Fruit fly (Drosophila melanogaster): ENCODE data around the gene spz5.

DNA sequence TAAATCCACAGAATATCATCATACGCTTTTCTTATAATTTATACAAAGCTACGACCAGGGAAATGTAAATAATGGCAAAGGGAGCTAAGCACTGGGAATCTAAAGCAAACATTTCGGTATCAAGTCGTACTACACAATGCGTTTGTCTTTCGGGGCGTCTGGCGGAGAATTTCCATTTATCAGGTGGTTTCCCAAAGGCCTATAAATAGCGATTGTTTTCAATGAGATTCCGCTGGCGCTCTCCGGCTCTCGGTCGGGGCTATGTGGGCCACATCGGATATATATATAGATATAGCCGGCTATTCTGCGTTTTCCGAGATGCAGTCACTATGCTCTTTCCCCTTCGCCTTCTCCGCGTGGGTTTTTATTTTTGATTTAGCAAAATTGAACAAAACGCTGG lies 14.4 kb upstream of the spz5 start:
- TF ChIP-seq svp (GFP tag) (no peak), CG16779 (tag; optimal IDR thresholded peaks at IDR 0.05) (no peak), topi (GFP tag; optimal IDR thresholded peaks at IDR 0.05) (no peak), Hr39 (GFP tag; optimal IDR thresholded peaks at IDR 0.05) (no peak)
